Worm (Caenorhabditis elegans): ENCODE measurements around the gene CD4.8.
A peak's percentile ranks its signal among the peaks of the same experiment; 100 is the strongest.

CD4.8 gene

ce11 chrV:5580517-5580916 is 20.6 kb downstream of the CD4.8 start (continued):
- TF ChIP-seq rnt-1 (tag; optimal IDR thresholded peaks at IDR 0.05), result peak; percentile 48
- no peak for TF ChIP-seq nhr-19 (GFP tag; conservative IDR thresholded peaks at IDR 0.05)
- no peak for TF ChIP-seq fos-1 (tag; optimal IDR thresholded peaks at IDR 0.05)
- peak; percentile 71 for TF ChIP-seq snu-23 (GFP tag; optimal IDR thresholded peaks at IDR 0.05)
- no peak for TF ChIP-seq C34B4.2 (tag; optimal IDR thresholded peaks at IDR 0.05)
- TF ChIP-seq hpl-2 (GFP tag; optimal IDR thresholded peaks at IDR 0.05), result no peak
- TF ChIP-seq lin-13 (GFP tag; optimal IDR thresholded peaks at IDR 0.05), result peak; percentile 40
- TF ChIP-seq ceh-8 (GFP tag; optimal IDR thresholded peaks at IDR 0.05), result no peak
- TF ChIP-seq unc-62 (GFP tag; optimal IDR thresholded peaks at IDR 0.05), result no peak
- no peak for TF ChIP-seq mef-2 (tag; optimal IDR thresholded peaks at IDR 0.05)
- TF ChIP-seq blmp-1 (tag; optimal IDR thresholded peaks at IDR 0.05), result peak; percentile 66
- TF ChIP-seq sox-4 (tag; optimal IDR thresholded peaks at IDR 0.05), result no peak
- TF ChIP-seq mep-1 (tag; optimal IDR thresholded peaks at IDR 0.05), result peak; percentile 58
- TF ChIP-seq efl-1 (optimal IDR thresholded peaks at IDR 0.05), result peak; percentile 60 to 74
- TF ChIP-seq efl-1 (GFP tag; optimal IDR thresholded peaks at IDR 0.05 in 1 of 2), result peak; percentile 48 to 92
- TF ChIP-seq unc-130 (tag; optimal IDR thresholded peaks at IDR 0.05), result no peak
- peak; percentile 29 for TF ChIP-seq nhr-77 (tag; optimal IDR thresholded peaks at IDR 0.05)
- peak; percentile 45 for TF ChIP-seq ztf-4 (tag; optimal IDR thresholded peaks at IDR 0.05)
- peak; percentile 90 for TF ChIP-seq lin-14 (GFP tag; optimal IDR thresholded peaks at IDR 0.05)
- no peak for TF ChIP-seq pag-3 (tag; optimal IDR thresholded peaks at IDR 0.05; ENCODE audit: borderline replicate concordance, insufficient read depth)
- TF ChIP-seq lin-35 (GFP tag; optimal IDR thresholded peaks at IDR 0.05), result peak; percentile 56 to 62
- peak; percentile 34 for TF ChIP-seq xbp-1 (tag; optimal IDR thresholded peaks at IDR 0.05)
- TF ChIP-seq nhr-76 (tag; optimal IDR thresholded peaks at IDR 0.05), result no peak
- TF ChIP-seq dpl-1 (GFP tag; optimal IDR thresholded peaks at IDR 0.05), result peak in 2 of 3 experiments; percentile 14 to 54

- TF ChIP-seq fkh-8 (tag; optimal IDR thresholded peaks at IDR 0.05) (no peak), efl-1 (optimal IDR thresholded peaks at IDR 0.05) (no peak), efl-1 (GFP tag; optimal IDR thresholded peaks at IDR 0.05 in 1 of 2) (peak in 1 of 2 experiments; percentile 32)
These were observed 21.5 kb downstream of the CD4.8 start for ce11 chrV:5579666-5580065.

ce11 chrV:5576008-5576407 is 25.2 kb downstream of the CD4.8 start:
- TF ChIP-seq zip-4 (GFP tag; optimal IDR thresholded peaks at IDR 0.05) (peak; percentile 49), irx-1 (tag; optimal IDR thresholded peaks at IDR 0.05) (no peak), lin-13 (GFP tag; optimal IDR thresholded peaks at IDR 0.05) (no peak), ces-1 (GFP tag; optimal IDR thresholded peaks at IDR 0.05) (no peak), nhr-12 (tag; optimal IDR thresholded peaks at IDR 0.05) (no peak), ceh-8 (GFP tag; optimal IDR thresholded peaks at IDR 0.05) (no peak), skn-1 (tag; optimal IDR thresholded peaks at IDR 0.05) (peak; percentile 82), nhr-76 (tag; optimal IDR thresholded peaks at IDR 0.05) (no peak), nhr-77 (tag; optimal IDR thresholded peaks at IDR 0.05) (peak; percentile 53), unc-62 (GFP tag; optimal IDR thresholded peaks at IDR 0.05) (no peak), lsy-2 (tag; optimal IDR thresholded peaks at IDR 0.05) (peak in 1 of 2 experiments; percentile 36), hpl-2 (GFP tag; optimal IDR thresholded peaks at IDR 0.05) (peak; percentile 54), egl-13 (tag; optimal IDR thresholded peaks at IDR 0.05) (no peak), lin-14 (GFP tag; optimal IDR thresholded peaks at IDR 0.05) (peak; percentile 12), sup-37 (GFP tag; optimal IDR thresholded peaks at IDR 0.05) (no peak), efl-3 (GFP tag; optimal IDR thresholded peaks at IDR 0.05) (no peak), fkh-4 (tag; optimal IDR thresholded peaks at IDR 0.05; ENCODE audit: borderline replicate concordance) (no peak), nhr-85 (tag) (no peak), unc-30 (tag; optimal IDR thresholded peaks at IDR 0.05) (no peak), xbp-1 (tag; optimal IDR thresholded peaks at IDR 0.05) (peak; percentile 26), egl-27 (tag; optimal IDR thresholded peaks at IDR 0.05) (no peak), zag-1 (tag; optimal IDR thresholded peaks at IDR 0.05) (no peak), ets-5 (GFP tag; IDR thresholded peaks at IDR 0.05) (no peak), elt-2 (tag; optimal IDR thresholded peaks at IDR 0.05) (peak; percentile 87), swsn-7 (tag; optimal IDR thresholded peaks at IDR 0.05) (peak; percentile 7), nhr-84 (tag; optimal IDR thresholded peaks at IDR 0.05) (no peak), jun-1 (tag; optimal IDR thresholded peaks at IDR 0.05) (peak; percentile 41), snu-23 (GFP tag; optimal IDR thresholded peaks at IDR 0.05) (no peak), ztf-11 (tag; optimal IDR thresholded peaks at IDR 0.05) (no peak), efl-1 (optimal IDR thresholded peaks at IDR 0.05) (peak; percentile 20 to 26), efl-1 (GFP tag; optimal IDR thresholded peaks at IDR 0.05 in 1 of 2) (peak in 1 of 2 experiments; percentile 50), sptf-1 (tag; optimal IDR thresholded peaks at IDR 0.05) (no peak), nhr-71 (tag; optimal IDR thresholded peaks at IDR 0.05) (peak; percentile 40), C16A3.4 (tag; optimal IDR thresholded peaks at IDR 0.05) (no peak), ceh-90 (tag; optimal IDR thresholded peaks at IDR 0.05) (no peak)

All from whole organism, L1 larva.